Worm (Caenorhabditis elegans): Measurements from ENCODE around the gene ZK593.3.

ZK593.3 gene

DNA sequence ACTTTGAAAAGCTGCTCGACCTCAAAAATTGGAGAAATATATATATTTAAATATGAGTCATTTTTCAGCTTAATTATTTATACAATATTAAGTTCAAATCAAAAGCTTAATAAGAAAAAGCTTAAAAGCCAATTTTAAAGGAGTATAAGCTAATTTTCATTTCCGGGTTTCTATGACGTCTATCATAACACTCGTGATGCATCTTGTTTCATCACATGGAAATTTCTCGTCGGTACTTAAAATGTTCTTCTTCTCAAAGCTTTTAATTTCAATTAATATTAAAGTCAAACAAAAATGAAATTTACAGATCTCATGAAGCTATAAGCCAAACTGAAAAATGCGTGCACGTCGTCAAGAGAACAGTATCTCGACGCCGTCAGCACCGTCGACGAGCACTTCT, 4.3 kb downstream of the ZK593.3 start, which contains the start of gene rbr-2:
rbr-2 (plus strand) TSS at position 301 of the 400 bp plus-strand sequence.
- TF ChIP-seq C17E4.6 (GFP tag; IDR thresholded peaks at IDR 0.05) (no peak), attf-3 (GFP tag; conservative IDR thresholded peaks at IDR 0.05) (no peak), dpl-1 (GFP tag; optimal IDR thresholded peaks at IDR 0.05) (no peak), ccch-3 (GFP tag; optimal IDR thresholded peaks at IDR 0.05) (no peak), F49E8.2 (tag; optimal IDR thresholded peaks at IDR 0.05; ENCODE audit: insufficient read depth) (no peak)

DNA sequence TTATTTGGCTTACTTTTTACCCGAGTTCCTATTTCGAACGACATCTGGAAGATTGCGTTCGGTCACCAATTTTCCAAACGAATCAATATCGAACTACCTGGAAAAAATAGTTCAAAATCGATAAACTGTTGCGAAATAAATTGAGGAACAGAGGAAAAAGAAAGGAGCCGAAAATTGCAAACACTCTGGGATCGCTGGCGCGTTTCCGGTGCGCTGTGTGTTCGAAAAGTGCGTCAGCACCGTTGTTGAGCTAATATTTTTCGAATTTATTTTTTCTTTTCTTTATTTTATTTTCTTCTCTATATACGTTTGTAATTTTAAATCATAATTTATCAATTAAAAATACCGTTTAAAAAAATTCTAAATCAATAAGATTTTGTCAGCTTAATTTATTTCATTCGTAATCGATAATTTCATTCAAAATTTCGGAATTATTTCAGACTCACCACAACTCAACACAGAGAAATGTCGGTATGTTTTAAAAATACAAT, 17.6 kb downstream of the ZK593.3 start, which contains the start of the genes dnc-1 and lsm-7:
dnc-1 (minus strand) TSS at position 142 of the 491 bp plus-strand sequence.
lsm-7 (plus strand) TSS at position 441 of the 491 bp plus-strand sequence.
- no peak for TF ChIP-seq ceh-58 (GFP tag; IDR thresholded peaks at IDR 0.05)
- no peak for TF ChIP-seq egl-18 (GFP tag; IDR thresholded peaks at IDR 0.05)
- TF ChIP-seq fkh-3 (tag; optimal IDR thresholded peaks at IDR 0.05) = no peak
- no peak for TF ChIP-seq bed-1 (GFP tag; IDR thresholded peaks at IDR 0.05)
- no peak; the same call in 1 of the 2 replicates for TF ChIP-seq B0336.3 (GFP tag; IDR thresholded peaks at IDR 0.05)
- TF ChIP-seq ceh-27 (GFP tag; optimal IDR thresholded peaks at IDR 0.05) = peak; percentile 3
- TF ChIP-seq nhr-179 (tag; optimal IDR thresholded peaks at IDR 0.05) = no peak
- no peak for TF ChIP-seq snpc-1.1 (tag; optimal IDR thresholded peaks at IDR 0.05; ENCODE audit: insufficient read depth)
- TF ChIP-seq mes-4 (tag; optimal IDR thresholded peaks at IDR 0.05) = no peak
- peak; percentile 53 for TF ChIP-seq ZK185.1 (tag; optimal IDR thresholded peaks at IDR 0.05; ENCODE audit: poor library complexity, severe bottlenecking)
- TF ChIP-seq F55B11.4 (tag; optimal IDR thresholded peaks at IDR 0.05; ENCODE audit: borderline replicate concordance, insufficient read depth) = no peak
- TF ChIP-seq C06A6.2 (GFP tag; conservative IDR thresholded peaks at IDR 0.05) = peak; percentile 24; the same call in 1 of the 2 replicates
- no peak for TF ChIP-seq hlh-12 (tag; optimal IDR thresholded peaks at IDR 0.05)
- TF ChIP-seq atf-7 (tag; optimal IDR thresholded peaks at IDR 0.05) = no peak
- TF ChIP-seq Y79H2A.3 (GFP tag; conservative IDR thresholded peaks at IDR 0.05) = no peak
- no peak for TF ChIP-seq unc-130 (GFP tag; optimal IDR thresholded peaks at IDR 0.05)
- TF ChIP-seq Y56A3A.18 (GFP tag; IDR thresholded peaks at IDR 0.05) = no peak
- TF ChIP-seq lin-26 (GFP tag; IDR thresholded peaks at IDR 0.05) = peak; percentile 59; the same call in 1 of the 2 replicates
- peak; percentile 52 for TF ChIP-seq K12H6.12 (tag; optimal IDR thresholded peaks at IDR 0.05)
- TF ChIP-seq ceh-79 (tag; optimal IDR thresholded peaks at IDR 0.05) = no peak
- TF ChIP-seq F33H1.4 (GFP tag; IDR thresholded peaks at IDR 0.05) = peak; percentile 39
- no peak for TF ChIP-seq snpc-4 (GFP tag; optimal IDR thresholded peaks at IDR 0.05)
- peak; percentile 1 to 54 (median 45) for TF ChIP-seq snpc-4 (tag; optimal IDR thresholded peaks at IDR 0.05)
- TF ChIP-seq ztf-28 (GFP tag; IDR thresholded peaks at IDR 0.05) = no peak
- peak; percentile 52 for TF ChIP-seq somi-1 (GFP tag; optimal IDR thresholded peaks at IDR 0.05)
- peak; percentile 80 for TF ChIP-seq F23B12.7 (tag; optimal IDR thresholded peaks at IDR 0.05; ENCODE audit: insufficient read depth)
- no peak for TF ChIP-seq nhr-120 (GFP tag; IDR thresholded peaks at IDR 0.05)
- no peak for TF ChIP-seq F10E7.11 (tag; optimal IDR thresholded peaks at IDR 0.05)
- TF ChIP-seq madf-10 (tag; optimal IDR thresholded peaks at IDR 0.05) = peak; percentile 5
- peak; percentile 20 for TF ChIP-seq tlf-1 (GFP tag; optimal IDR thresholded peaks at IDR 0.05)
- 0 out of 2 replicates have a peak, but pooled peaks have one; percentile 31 for TF ChIP-seq egl-44 (GFP tag; IDR thresholded peaks at IDR 0.05)
- no peak for TF ChIP-seq cebp-2 (GFP tag; IDR thresholded peaks at IDR 0.05)
- no peak for TF ChIP-seq mel-28 (tag; optimal IDR thresholded peaks at IDR 0.05; ENCODE audit: borderline replicate concordance)
- peak; percentile 26 for TF ChIP-seq lin-40 (tag; optimal IDR thresholded peaks at IDR 0.05)
- TF ChIP-seq B0035.1 (tag; optimal IDR thresholded peaks at IDR 0.05) = no peak
- TF ChIP-seq lsy-27 (tag; optimal IDR thresholded peaks at IDR 0.05; ENCODE audit: borderline replicate concordance, insufficient read depth) = no peak
- peak; percentile 18 for TF ChIP-seq athp-1 (tag; optimal IDR thresholded peaks at IDR 0.05)
- TF ChIP-seq nhr-27 (tag; optimal IDR thresholded peaks at IDR 0.05) = no peak
- no peak for TF ChIP-seq ama-1 (optimal IDR thresholded peaks at IDR 0.05)
- peak in 1 of 2 experiments; percentile 22 for TF ChIP-seq ama-1 (GFP tag; optimal IDR thresholded peaks at IDR 0.05)
- TF ChIP-seq mcd-1 (GFP tag; IDR thresholded peaks at IDR 0.05) = peak; percentile 65
- no peak for TF ChIP-seq madf-8 (GFP tag; conservative IDR thresholded peaks at IDR 0.05)
